Worm (Caenorhabditis elegans): ENCODE data around the gene Y59H11AR.4.

DNA sequence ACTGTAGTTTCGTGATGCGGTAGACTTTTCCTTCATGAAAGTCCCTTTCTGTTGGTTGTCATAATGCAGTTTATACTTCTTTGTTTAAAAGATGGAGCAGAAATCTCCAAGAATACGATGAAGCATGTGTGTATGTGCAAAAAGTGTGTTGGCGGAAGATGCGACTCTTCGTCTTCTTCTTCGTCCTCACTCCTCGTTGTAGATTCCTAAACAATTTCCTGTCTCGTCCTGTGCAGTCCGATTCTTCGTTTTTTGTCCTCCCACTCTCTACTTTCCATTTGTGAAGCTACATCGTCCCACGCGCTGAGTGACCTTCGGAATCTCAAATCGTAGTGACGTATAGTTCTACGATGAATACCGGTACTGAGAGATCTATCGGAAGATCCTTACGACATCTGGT is 27.7 kb upstream of the Y59H11AR.4 start:
- no peak for TF ChIP-seq B0310.2 (tag; optimal IDR thresholded peaks at IDR 0.05)
- TF ChIP-seq tra-4 (tag; optimal IDR thresholded peaks at IDR 0.05) = no peak
- TF ChIP-seq hmbx-1 (tag; optimal IDR thresholded peaks at IDR 0.05) = no peak
- no peak for TF ChIP-seq ceh-13 (GFP tag; optimal IDR thresholded peaks at IDR 0.05)
- TF ChIP-seq ama-1 (optimal IDR thresholded peaks at IDR 0.05) = no peak
- TF ChIP-seq scrt-1 (GFP tag; IDR thresholded peaks at IDR 0.05) = no peak
- TF ChIP-seq sea-1 (GFP tag; conservative IDR thresholded peaks at IDR 0.05) = no peak
